Worm (Caenorhabditis elegans): ENCODE measurements around the gene D1014.6.

DNA sequence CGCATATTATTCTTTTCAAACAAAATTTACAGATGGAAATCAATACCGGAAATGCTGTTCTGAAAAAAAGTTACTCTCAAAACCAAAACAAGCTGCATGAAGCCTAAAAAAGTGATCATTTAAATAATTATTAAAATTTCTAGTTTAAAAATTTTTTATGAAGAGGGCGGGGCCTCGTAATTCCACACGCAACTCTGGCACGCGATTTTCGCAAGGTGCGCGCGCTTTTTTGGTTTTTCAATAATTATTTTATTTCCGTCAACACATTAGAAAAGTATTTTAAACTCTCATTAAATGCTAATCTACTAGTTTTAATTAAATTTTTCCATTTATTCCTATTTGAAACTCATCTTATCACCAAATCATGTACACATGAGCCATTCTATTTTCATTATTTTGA, 8.8 kb downstream of the D1014.6 start:
- TF ChIP-seq nhr-6 (tag; optimal IDR thresholded peaks at IDR 0.05) = no peak
- TF ChIP-seq zag-1 (tag; optimal IDR thresholded peaks at IDR 0.05) = no peak
- TF ChIP-seq nhr-77 (tag; optimal IDR thresholded peaks at IDR 0.05) = no peak
- TF ChIP-seq lin-39 (tag; optimal IDR thresholded peaks at IDR 0.05) = no peak

Measured in whole organism, L2 larva.